Worm (Caenorhabditis elegans): Measurements from ENCODE around the gene Y45G5AM.9.

Gene Y45G5AM.9

DNA sequence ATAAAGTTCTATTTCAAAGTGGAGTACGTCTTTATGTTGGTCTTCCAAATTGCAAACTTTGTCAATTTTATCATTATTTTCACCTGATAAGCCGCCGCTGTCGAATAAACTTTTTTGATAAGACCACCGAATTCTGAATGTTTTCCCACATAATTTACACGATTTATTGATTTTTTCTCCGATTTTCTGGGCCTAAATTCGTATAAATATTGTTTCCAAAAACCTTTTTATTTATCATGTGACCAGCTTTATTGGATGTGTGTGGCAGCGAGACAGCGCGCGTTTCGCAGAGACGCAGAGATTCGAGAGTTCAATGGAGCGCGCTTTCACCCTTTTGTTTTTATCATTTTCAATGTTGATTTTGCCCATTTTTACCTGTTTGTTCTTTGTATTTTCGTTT lies 51.4 kb downstream of the Y45G5AM.9 start (continued):
- no peak for TF ChIP-seq aly-2 (tag; optimal IDR thresholded peaks at IDR 0.05)
- no peak for TF ChIP-seq unc-130 (GFP tag; optimal IDR thresholded peaks at IDR 0.05)
- peak; percentile 82 for TF ChIP-seq mep-1 (tag; optimal IDR thresholded peaks at IDR 0.05)
- TF ChIP-seq attf-4 (tag; optimal IDR thresholded peaks at IDR 0.05): no peak
- peak in 1 of 2 experiments; percentile 83 for TF ChIP-seq hif-1 (tag; optimal IDR thresholded peaks at IDR 0.05)
- TF ChIP-seq hlh-11 (tag; optimal IDR thresholded peaks at IDR 0.05): peak; percentile 90
- TF ChIP-seq mes-2 (tag; optimal IDR thresholded peaks at IDR 0.05; ENCODE audit: poor library complexity, severe bottlenecking): peak; percentile 52
- no peak for TF ChIP-seq F44E2.7 (GFP tag; IDR thresholded peaks at IDR 0.05)
- TF ChIP-seq daf-8 (GFP tag; IDR thresholded peaks at IDR 0.05): no peak
- TF ChIP-seq T26A8.4 (GFP tag; IDR thresholded peaks at IDR 0.05): peak; percentile 30; the same call in 1 of the 2 replicates
- peak; percentile 17 for TF ChIP-seq F37D6.2 (tag; optimal IDR thresholded peaks at IDR 0.05)
- TF ChIP-seq spr-1 (tag; optimal IDR thresholded peaks at IDR 0.05): no peak
- TF ChIP-seq duxl-1 (tag; optimal IDR thresholded peaks at IDR 0.05; ENCODE audit: poor library complexity): peak; percentile 65
- TF ChIP-seq set-16 (GFP tag; IDR thresholded peaks at IDR 0.05): no peak
- TF ChIP-seq php-3 (GFP tag; IDR thresholded peaks at IDR 0.05): peak; percentile 63; the same call in 1 of the 2 replicates
- no peak for TF ChIP-seq lim-7 (GFP tag; IDR thresholded peaks at IDR 0.05)
- TF ChIP-seq snpc-1.2 (GFP tag; IDR thresholded peaks at IDR 0.05): no peak
- TF ChIP-seq nhr-25 (tag; optimal IDR thresholded peaks at IDR 0.05; ENCODE audit: borderline replicate concordance, insufficient read depth): no peak
- TF ChIP-seq fkh-10 (GFP tag; optimal IDR thresholded peaks at IDR 0.05): peak; percentile 18
- TF ChIP-seq fos-1 (tag; optimal IDR thresholded peaks at IDR 0.05): no peak
- peak; percentile 65 for TF ChIP-seq lin-13 (GFP tag; optimal IDR thresholded peaks at IDR 0.05)
- no peak for TF ChIP-seq ama-1 (optimal IDR thresholded peaks at IDR 0.05)
- no peak for TF ChIP-seq mxl-2 (GFP tag; conservative IDR thresholded peaks at IDR 0.05)
- no peak for TF ChIP-seq daf-19 (GFP tag; conservative IDR thresholded peaks at IDR 0.05)
- TF ChIP-seq jun-1 (tag; optimal IDR thresholded peaks at IDR 0.05): no peak
- TF ChIP-seq F26F4.8 (GFP tag; conservative IDR thresholded peaks at IDR 0.05): no peak
- TF ChIP-seq sdz-12 (GFP tag; optimal IDR thresholded peaks at IDR 0.05): no peak
- peak; percentile 21 for TF ChIP-seq zip-2 (tag; optimal IDR thresholded peaks at IDR 0.05)
- peak; percentile 27; the same call in 1 of the 2 replicates for TF ChIP-seq pha-4 (GFP tag; IDR thresholded peaks at IDR 0.05)
- TF ChIP-seq pha-4 (tag; optimal IDR thresholded peaks at IDR 0.05): peak; percentile 29
- TF ChIP-seq zfp-3 (GFP tag; conservative IDR thresholded peaks at IDR 0.05): no peak
- TF ChIP-seq daf-12 (tag; optimal IDR thresholded peaks at IDR 0.05): no peak
- no peak for TF ChIP-seq D1046.2 (GFP tag; IDR thresholded peaks at IDR 0.05)
- no peak for TF ChIP-seq spr-3 (GFP tag; optimal IDR thresholded peaks at IDR 0.05)
- peak; percentile 81 for TF ChIP-seq pqm-1 (tag; optimal IDR thresholded peaks at IDR 0.05)
- TF ChIP-seq lin-1 (GFP tag; IDR thresholded peaks at IDR 0.05): no peak
- no peak for TF ChIP-seq lin-39 (tag; optimal IDR thresholded peaks at IDR 0.05)
- no peak for TF ChIP-seq madf-5 (GFP tag; IDR thresholded peaks at IDR 0.05)
- TF ChIP-seq saeg-2 (GFP tag; IDR thresholded peaks at IDR 0.05): no peak
- 0 out of 2 replicates have a peak, but pooled peaks have one; percentile 44 for TF ChIP-seq tra-1 (GFP tag; IDR thresholded peaks at IDR 0.05)
- TF ChIP-seq aha-1 (tag): peak; percentile 88
- no peak for TF ChIP-seq Y75B8A.6 (GFP tag; IDR thresholded peaks at IDR 0.05)
- no peak for TF ChIP-seq nhr-6 (tag; optimal IDR thresholded peaks at IDR 0.05)
- TF ChIP-seq dpl-1 (GFP tag; optimal IDR thresholded peaks at IDR 0.05): peak; percentile 68
- TF ChIP-seq madf-9 (GFP tag; conservative IDR thresholded peaks at IDR 0.05): no peak
- peak; percentile 59 for TF ChIP-seq nhr-77 (tag; optimal IDR thresholded peaks at IDR 0.05)
- peak; percentile 57; the same call in 1 of the 2 replicates for TF ChIP-seq nhr-42 (GFP tag; IDR thresholded peaks at IDR 0.05)
- TF ChIP-seq nhr-41 (GFP tag; IDR thresholded peaks at IDR 0.05): no peak
- TF ChIP-seq ceh-28 (tag; optimal IDR thresholded peaks at IDR 0.05): peak; percentile 18
- TF ChIP-seq ceh-44 (GFP tag; IDR thresholded peaks at IDR 0.05): no peak
- no peak for TF ChIP-seq egl-27 (tag; optimal IDR thresholded peaks at IDR 0.05)
- TF ChIP-seq arid-1 (GFP tag; conservative IDR thresholded peaks at IDR 0.05): no peak
